Fruit fly (Drosophila melanogaster): ENCODE results near the gene CG10165.
A peak's percentile ranks its signal among the peaks of the same experiment; 100 is the strongest.

Gene CG10165

DNA sequence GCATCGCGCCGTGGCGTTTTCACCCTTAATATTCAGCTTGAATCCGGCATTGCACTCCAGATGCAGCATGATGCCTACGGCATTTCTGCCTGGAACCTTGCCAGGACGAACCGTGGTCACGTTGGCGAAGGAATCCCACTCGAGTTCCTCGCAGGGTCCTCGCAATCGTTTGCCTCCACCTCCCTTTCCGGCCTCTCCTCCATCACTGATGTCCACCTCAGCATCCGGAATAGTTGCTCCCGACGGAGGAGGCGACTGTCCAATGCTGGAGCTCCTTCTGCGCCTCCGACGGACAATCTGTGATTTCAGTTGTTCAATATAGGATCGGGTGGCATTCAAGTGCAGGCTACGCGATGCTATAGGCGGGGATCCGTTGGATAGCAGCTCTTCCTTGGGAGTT, 17.9 kb downstream of the CG10165 start:
- TF ChIP-seq Crg-1 (GFP tag; optimal IDR thresholded peaks at IDR 0.05) (no peak), CG7101 (tag; optimal IDR thresholded peaks at IDR 0.05) (no peak), CG5204 (GFP tag; optimal IDR thresholded peaks at IDR 0.05) (no peak), CG12768 (GFP tag; optimal IDR thresholded peaks at IDR 0.05) (no peak), pad (GFP tag; optimal IDR thresholded peaks at IDR 0.05) (no peak), cnc (optimal IDR thresholded peaks at IDR 0.05) (no peak), ovo (GFP tag; optimal IDR thresholded peaks at IDR 0.05) (no peak), toe (GFP tag; optimal IDR thresholded peaks at IDR 0.05) (no peak), Clk (GFP tag; optimal IDR thresholded peaks at IDR 0.05) (no peak), CG33017 (tag; optimal IDR thresholded peaks at IDR 0.05) (no peak), tj (GFP tag; optimal IDR thresholded peaks at IDR 0.05) (no peak), kay (GFP tag; ENCODE audit: borderline replicate concordance) (no peak), CG1620 (GFP tag; optimal IDR thresholded peaks at IDR 0.05) (no peak), CG14711 (tag; optimal IDR thresholded peaks at IDR 0.05) (no peak)

DNA sequence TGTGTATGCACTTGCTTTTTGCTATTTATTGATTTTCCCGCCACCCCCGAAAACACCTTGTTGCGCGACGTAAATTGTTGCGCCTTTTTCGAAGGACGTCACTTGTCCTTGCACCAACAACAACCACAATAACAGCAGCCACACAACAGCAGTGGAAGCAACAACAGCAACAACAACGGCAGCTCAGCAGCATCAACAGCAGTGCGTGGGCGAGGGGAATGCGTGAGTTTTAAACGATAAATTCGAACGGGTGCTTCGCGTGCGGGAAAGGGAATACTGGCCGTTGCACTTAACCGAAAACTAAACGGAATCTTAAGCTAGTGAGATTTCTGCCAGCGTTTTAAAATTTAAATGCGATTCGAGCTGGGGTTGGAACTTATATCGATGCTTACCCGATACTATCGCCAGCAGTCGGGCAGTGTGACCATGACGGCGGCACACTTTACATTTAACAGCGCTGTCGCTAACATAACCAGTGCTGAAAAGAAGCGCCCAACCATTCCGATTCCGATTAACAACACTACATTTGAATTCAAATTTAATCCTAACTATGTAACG, 21.7 kb downstream of the CG10165 start, which contains the start of gene cyst:
cyst (minus strand) TSS at position 404 of the 558 bp plus-strand sequence.
- no peak for TF ChIP-seq Clk (GFP tag; optimal IDR thresholded peaks at IDR 0.05)
- TF ChIP-seq Mnt (GFP tag; optimal IDR thresholded peaks at IDR 0.05): peak; percentile 60
- peak; percentile 29 for TF ChIP-seq CG5204 (GFP tag; optimal IDR thresholded peaks at IDR 0.05)
- no peak for TF ChIP-seq kay (GFP tag; ENCODE audit: borderline replicate concordance)
- TF ChIP-seq CG33017 (tag; optimal IDR thresholded peaks at IDR 0.05): peak; percentile 3
- peak; percentile 10 for TF ChIP-seq CG11617 (GFP tag; optimal IDR thresholded peaks at IDR 0.05)
- peak; percentile 37 for TF ChIP-seq cic (GFP tag; optimal IDR thresholded peaks at IDR 0.05)
- TF ChIP-seq CG12768 (GFP tag; optimal IDR thresholded peaks at IDR 0.05): no peak
- TF ChIP-seq tj (GFP tag; optimal IDR thresholded peaks at IDR 0.05): peak; percentile 52
- peak; percentile 6 for TF ChIP-seq CG7045 (GFP tag; optimal IDR thresholded peaks at IDR 0.05)
- TF ChIP-seq cnc (optimal IDR thresholded peaks at IDR 0.05): no peak
- peak; percentile 13 for TF ChIP-seq CG14711 (tag; optimal IDR thresholded peaks at IDR 0.05)
- peak; percentile 42 for TF ChIP-seq toe (GFP tag; optimal IDR thresholded peaks at IDR 0.05)
- TF ChIP-seq Hr96 (GFP tag; optimal IDR thresholded peaks at IDR 0.05): peak; percentile 61
- peak; percentile 44 for TF ChIP-seq bab1 (GFP tag; optimal IDR thresholded peaks at IDR 0.05)
- TF ChIP-seq CG7101 (tag; optimal IDR thresholded peaks at IDR 0.05): peak; percentile 53
- peak; percentile 45 for TF ChIP-seq ovo (GFP tag; optimal IDR thresholded peaks at IDR 0.05)
- TF ChIP-seq Crg-1 (GFP tag; optimal IDR thresholded peaks at IDR 0.05): peak; percentile 74
- peak; percentile 75 for TF ChIP-seq CG1620 (GFP tag; optimal IDR thresholded peaks at IDR 0.05)
- TF ChIP-seq pad (GFP tag; optimal IDR thresholded peaks at IDR 0.05): peak; percentile 70

DNA sequence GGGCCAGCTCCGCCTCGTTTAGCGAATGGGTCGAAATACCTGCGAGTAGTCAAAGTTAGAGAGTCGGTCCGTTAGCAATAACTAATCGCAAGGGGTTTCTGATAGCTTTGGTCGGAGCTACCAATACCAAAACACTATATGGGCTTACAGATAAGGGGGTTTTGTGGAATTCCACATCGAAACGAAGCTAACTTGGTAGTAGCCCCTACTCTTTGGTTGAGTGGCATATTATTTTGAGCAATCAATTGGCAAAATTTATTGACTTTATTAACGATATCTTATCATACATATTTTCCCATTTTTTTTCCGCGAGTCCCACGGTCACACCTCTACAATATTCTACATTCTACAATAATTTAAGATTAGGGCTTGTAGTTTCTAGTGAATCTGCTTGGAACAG, 23.8 kb downstream of the CG10165 start:
- TF ChIP-seq Hr96 (GFP tag; optimal IDR thresholded peaks at IDR 0.05): no peak
- no peak for TF ChIP-seq Clk (GFP tag; optimal IDR thresholded peaks at IDR 0.05)
- TF ChIP-seq Mnt (GFP tag; optimal IDR thresholded peaks at IDR 0.05): no peak
- no peak for TF ChIP-seq pad (GFP tag; optimal IDR thresholded peaks at IDR 0.05)
- TF ChIP-seq ovo (GFP tag; optimal IDR thresholded peaks at IDR 0.05): no peak
- TF ChIP-seq CG12768 (GFP tag; optimal IDR thresholded peaks at IDR 0.05): no peak
- TF ChIP-seq cnc (optimal IDR thresholded peaks at IDR 0.05): no peak
- no peak for TF ChIP-seq CG7101 (tag; optimal IDR thresholded peaks at IDR 0.05)
- TF ChIP-seq CG1620 (GFP tag; optimal IDR thresholded peaks at IDR 0.05): no peak
- TF ChIP-seq CG11617 (GFP tag; optimal IDR thresholded peaks at IDR 0.05): no peak
- TF ChIP-seq toe (GFP tag; optimal IDR thresholded peaks at IDR 0.05): no peak
- TF ChIP-seq bab1 (GFP tag; optimal IDR thresholded peaks at IDR 0.05): no peak
- no peak for TF ChIP-seq cic (GFP tag; optimal IDR thresholded peaks at IDR 0.05)
- TF ChIP-seq CG33017 (tag; optimal IDR thresholded peaks at IDR 0.05): no peak

DNA sequence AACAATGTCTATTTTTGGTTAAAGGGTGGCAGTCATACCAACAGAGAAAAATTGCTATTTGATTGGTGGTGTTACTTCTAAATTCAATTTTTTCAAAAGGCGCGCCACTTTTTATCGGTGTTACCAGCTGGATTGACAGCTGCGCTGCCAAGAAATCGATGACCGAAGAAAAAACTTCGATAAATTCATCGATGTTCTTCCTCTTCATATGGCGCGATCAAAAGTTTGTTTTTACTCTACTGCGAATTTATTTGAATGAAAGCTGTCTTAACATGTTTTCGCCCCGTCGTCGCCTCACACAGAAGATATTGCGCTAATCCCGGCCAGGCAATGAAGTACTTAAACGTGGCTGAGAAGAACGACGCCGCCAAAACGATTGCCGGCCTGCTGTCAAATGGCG, 32.1 kb downstream of the CG10165 start, which contains the start of gene Top3alpha:
Top3alpha (plus strand) TSS at position 186 of the 400 bp plus-strand sequence.
- no peak for TF ChIP-seq CG1620 (GFP tag; optimal IDR thresholded peaks at IDR 0.05)
- peak; percentile 29 for TF ChIP-seq bab1 (GFP tag; optimal IDR thresholded peaks at IDR 0.05)

DNA sequence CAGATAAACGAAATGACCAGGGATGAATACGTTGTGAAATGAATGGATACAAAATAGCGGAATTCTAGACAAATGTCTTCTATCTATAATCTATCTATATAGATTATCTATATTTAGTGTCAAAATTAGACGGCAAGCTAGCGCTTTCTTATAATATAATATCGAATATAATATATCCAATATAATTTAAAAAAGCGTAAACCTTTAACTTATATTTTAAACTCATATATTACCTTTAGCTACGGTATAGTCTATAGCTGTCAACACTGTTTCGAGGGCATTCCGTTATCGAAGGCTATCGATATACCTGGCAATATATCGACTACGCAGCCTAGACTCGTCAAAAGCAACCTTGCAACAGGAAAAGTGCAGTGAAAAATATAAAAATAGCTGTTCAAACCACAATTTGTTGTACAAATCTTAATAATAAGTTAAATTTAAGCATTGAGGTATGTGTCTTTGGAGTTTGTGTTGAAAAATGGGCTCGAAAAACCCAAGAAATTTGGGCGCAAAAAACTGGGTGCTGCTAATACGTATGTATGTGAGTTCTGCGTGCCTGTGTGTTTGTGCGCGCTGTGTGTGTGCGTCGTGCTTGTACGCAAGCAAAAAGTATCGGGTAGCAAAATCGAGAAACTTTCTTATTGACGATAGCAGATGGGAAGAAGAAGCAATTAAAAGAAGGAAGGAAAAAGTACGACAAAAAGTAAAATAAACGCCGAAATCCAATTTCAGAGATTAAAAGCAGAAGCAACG, 37.0 kb downstream of the CG10165 start, which contains the start of the genes swm and Ctu2:
swm (plus strand) TSS at position 318 of the 753 bp plus-strand sequence.
Ctu2 (minus strand) TSS at position 320 of the 753 bp plus-strand sequence.
- TF ChIP-seq Clk (GFP tag; optimal IDR thresholded peaks at IDR 0.05) (peak; percentile 36), bab1 (GFP tag; optimal IDR thresholded peaks at IDR 0.05) (peak; percentile 78), pad (GFP tag; optimal IDR thresholded peaks at IDR 0.05) (peak; percentile 38), CG33017 (tag; optimal IDR thresholded peaks at IDR 0.05) (peak; percentile 59), CG7045 (GFP tag; optimal IDR thresholded peaks at IDR 0.05) (peak; percentile 60), CG14711 (tag; optimal IDR thresholded peaks at IDR 0.05) (peak; percentile 81), CG7101 (tag; optimal IDR thresholded peaks at IDR 0.05) (peak; percentile 85), cnc (optimal IDR thresholded peaks at IDR 0.05) (no peak), Crg-1 (GFP tag; optimal IDR thresholded peaks at IDR 0.05) (peak; percentile 46), ovo (GFP tag; optimal IDR thresholded peaks at IDR 0.05) (peak; percentile 67), CG5204 (GFP tag; optimal IDR thresholded peaks at IDR 0.05) (no peak), kay (GFP tag; ENCODE audit: borderline replicate concordance) (no peak), Mnt (GFP tag; optimal IDR thresholded peaks at IDR 0.05) (peak; percentile 37), CG12768 (GFP tag; optimal IDR thresholded peaks at IDR 0.05) (peak; percentile 74), cic (GFP tag; optimal IDR thresholded peaks at IDR 0.05) (no peak), Hr96 (GFP tag; optimal IDR thresholded peaks at IDR 0.05) (peak; percentile 11), tj (GFP tag; optimal IDR thresholded peaks at IDR 0.05) (peak; percentile 70), toe (GFP tag; optimal IDR thresholded peaks at IDR 0.05) (no peak), CG1620 (GFP tag; optimal IDR thresholded peaks at IDR 0.05) (peak; percentile 27), CG11617 (GFP tag; optimal IDR thresholded peaks at IDR 0.05) (peak; percentile 73)
